Worm (Caenorhabditis elegans) whole organism, mixed stage, embryonic: Measurements from ENCODE around the gene ntp-1.

Experiments used
- M03D4.4 ChIP-seq: sonication (generic microtip); optimal IDR thresholded peaks from 2 replicates; lab custom pipeline; 2017; ENCODE audit warnings: mild to moderate bottlenecking, missing genetic modification characterization, missing compliant biosample characterization
- bed-3 ChIP-seq: fragments of 200-800 bp; sonication (Bioruptor generic); optimal IDR thresholded peaks from 3 replicates; lab custom pipeline; 2018; ENCODE audit warnings: mild to moderate bottlenecking, missing genetic modification characterization, moderate library complexity, missing compliant biosample characterization
- blmp-1 ChIP-seq: fragments of 150-350 bp; optimal IDR thresholded peaks from 2 replicates; lab custom pipeline; 2014; ENCODE audit warnings: missing biosample characterization, missing genetic modification characterization
- ceh-39 ChIP-seq: fragments of 150-350 bp; optimal IDR thresholded peaks from 2 replicates; lab custom pipeline; 2014; ENCODE audit warnings: missing biosample characterization, missing genetic modification characterization
- ceh-43 ChIP-seq: fragments of 200-800 bp; sonication (Bioruptor generic); optimal IDR thresholded peaks from 2 replicates; lab custom pipeline; 2018; ENCODE audit warnings: mild to moderate bottlenecking, missing genetic modification characterization, moderate library complexity, missing compliant biosample characterization
- ceh-83 ChIP-seq: fragments of 200-800 bp; sonication (Bioruptor generic); optimal IDR thresholded peaks from 2 replicates; lab custom pipeline; 2018; ENCODE audit warnings: mild to moderate bottlenecking, missing genetic modification characterization, missing compliant biosample characterization
- ces-1 ChIP-seq: fragments of 150-350 bp; optimal IDR thresholded peaks from 2 replicates; lab custom pipeline; 2014; ENCODE audit warnings: missing biosample characterization, missing genetic modification reagents, missing genetic modification characterization
- drap-1 ChIP-seq: fragments of 200-800 bp; sonication (Bioruptor generic); optimal IDR thresholded peaks from 3 replicates; lab custom pipeline; 2018; ENCODE audit warnings: mild to moderate bottlenecking, missing genetic modification characterization, missing compliant biosample characterization
- elt-3 ChIP-seq: fragments of 150-350 bp; optimal IDR thresholded peaks from 2 replicates; lab custom pipeline; 2014; ENCODE audit warnings: missing biosample characterization, missing genetic modification characterization
- ham-2 ChIP-seq: fragments of 200-800 bp; sonication (Bioruptor generic); optimal IDR thresholded peaks from 2 replicates; lab custom pipeline; 2018; ENCODE audit warnings: mild to moderate bottlenecking, missing genetic modification characterization, missing compliant biosample characterization
- lin-13 ChIP-seq: fragments of 150-350 bp; optimal IDR thresholded peaks from 2 replicates; lab custom pipeline; 2014; ENCODE audit warnings: missing biosample characterization, missing genetic modification characterization
- lin-32 ChIP-seq: fragments of 200-800 bp; sonication (Bioruptor generic); optimal IDR thresholded peaks from 2 replicates; lab custom pipeline; 2018; ENCODE audit warnings: mild to moderate bottlenecking, missing genetic modification characterization, missing compliant biosample characterization
- lsy-2 ChIP-seq: fragments of 150-350 bp; optimal IDR thresholded peaks from 2 replicates; lab custom pipeline; 2014; ENCODE audit warnings: missing biosample characterization, missing genetic modification characterization
- mab-5 ChIP-seq: fragments of 150-350 bp; optimal IDR thresholded peaks from 2 replicates; lab custom pipeline; 2014; ENCODE audit warnings: missing biosample characterization, missing genetic modification characterization
- mep-1 ChIP-seq: fragments of 150-350 bp; optimal IDR thresholded peaks from 2 replicates; lab custom pipeline; 2017; ENCODE audit warnings: missing biosample characterization, missing genetic modification reagents, missing genetic modification characterization, inconsistent platforms
- nhr-12 ChIP-seq: fragments of 150-350 bp; optimal IDR thresholded peaks from 2 replicates; lab custom pipeline; 2014; ENCODE audit warnings: missing biosample characterization, missing genetic modification characterization
- nhr-2 ChIP-seq: fragments of 150-350 bp; optimal IDR thresholded peaks from 2 replicates; lab custom pipeline; 2014; ENCODE audit warnings: missing biosample characterization, missing genetic modification characterization
- nhr-237 ChIP-seq: fragments of 150-350 bp; optimal IDR thresholded peaks from 2 replicates; lab custom pipeline; 2014; ENCODE audit warnings: missing biosample characterization, missing genetic modification characterization
- nhr-76 ChIP-seq: sonication (generic microtip); optimal IDR thresholded peaks from 2 replicates; lab custom pipeline; 2017; ENCODE audit warnings: missing biosample characterization, missing genetic modification characterization
- pha-4 ChIP-seq: fragments of 150-350 bp; optimal IDR thresholded peaks from 2 replicates; lab custom pipeline; 2018; ENCODE audit warnings: missing biosample characterization, missing genetic modification reagents, missing genetic modification characterization
- snpc-4 ChIP-seq: fragments of 150-350 bp; optimal IDR thresholded peaks from 2 replicates; lab custom pipeline; 2014; ENCODE audit warnings: missing biosample characterization, missing genetic modification characterization
- sptf-1 ChIP-seq: sonication (generic microtip); optimal IDR thresholded peaks from 2 replicates; lab custom pipeline; 2017; ENCODE audit warnings: mild to moderate bottlenecking, missing genetic modification characterization, moderate library complexity, missing compliant biosample characterization
- unc-120 ChIP-seq: sonication (generic microtip); optimal IDR thresholded peaks from 2 replicates; lab custom pipeline; 2017; ENCODE audit warnings: missing genetic modification characterization, missing compliant biosample characterization; ENCODE audit not compliant: poor library complexity, severe bottlenecking
- unc-39 ChIP-seq: fragments of 150-350 bp; optimal IDR thresholded peaks from 2 replicates; lab custom pipeline; 2014; ENCODE audit warnings: missing biosample characterization, missing genetic modification characterization
- unc-62 ChIP-seq: fragments of 150-350 bp; optimal IDR thresholded peaks from 2 replicates; lab custom pipeline; 2014; ENCODE audit warnings: missing biosample characterization, missing genetic modification reagents, missing genetic modification characterization
- zip-8 ChIP-seq: fragments of 150-350 bp; optimal IDR thresholded peaks from 2 replicates; lab custom pipeline; 2014; ENCODE audit warnings: missing biosample characterization, missing genetic modification characterization
- ztf-11 ChIP-seq: fragments of 150-350 bp; optimal IDR thresholded peaks from 2 replicates; lab custom pipeline; 2014; ENCODE audit warnings: missing biosample characterization, missing genetic modification characterization

ntp-1 gene

DNA sequence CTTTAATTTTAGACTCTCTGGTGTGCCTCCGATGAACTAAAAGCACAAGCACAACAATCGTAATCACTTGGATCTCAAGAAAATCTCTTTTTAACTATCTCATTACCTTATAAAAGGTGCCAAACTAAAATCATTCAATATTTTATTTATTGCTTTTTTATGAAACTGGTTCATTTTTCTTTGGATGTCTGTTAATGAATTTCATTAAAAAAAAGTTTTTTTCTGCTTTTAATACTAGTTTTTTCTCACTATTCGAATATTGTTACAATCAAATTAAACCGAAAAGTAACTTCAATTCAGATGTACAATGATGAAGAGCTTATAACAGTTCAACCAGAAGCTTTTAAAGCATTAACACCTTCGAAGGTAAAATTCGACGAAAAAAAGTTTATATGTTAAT is 18.9 kb downstream of the ntp-1 start, which contains the start of gene swd-2.1:
Gene swd-2.1 (plus strand): TSS at position 301 of the 400 bp plus-strand sequence.
- TF ChIP-seq M03D4.4 (tag; lab: Kevin White, UChicago) (no peak), nhr-2 (tag; lab: Kevin White, UChicago) (no peak)

DNA sequence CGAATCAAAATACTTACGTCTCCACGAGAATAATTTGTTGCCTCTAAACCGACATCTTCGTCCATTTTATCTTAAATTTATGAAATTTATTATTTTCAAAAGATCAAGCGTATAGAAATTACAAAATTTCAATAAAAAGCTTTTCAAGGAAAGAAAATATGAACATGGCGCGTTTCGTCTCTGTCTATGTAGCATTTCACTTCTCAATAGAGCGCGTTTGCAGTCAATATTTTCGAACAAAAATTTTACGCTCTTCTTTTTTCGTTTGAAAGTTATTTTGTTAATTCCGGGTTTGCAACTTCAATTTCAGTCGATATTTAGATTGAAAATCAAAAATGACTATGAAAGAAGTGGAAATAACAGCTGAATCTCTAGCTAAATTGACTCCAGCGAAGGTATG is 20.4 kb downstream of the ntp-1 start, which contains the start of the genes hcf-1 and swd-2.2:
Gene hcf-1 (minus strand): TSS at position 70 of the 400 bp plus-strand sequence.
Gene swd-2.2 (plus strand): TSS at position 206 of the 400 bp plus-strand sequence.
- TF ChIP-seq mep-1 = peak; percentile 40
- peak; percentile 21 for TF ChIP-seq pha-4 (tag; lab: Kevin White, UChicago)
- TF ChIP-seq lsy-2 (tag; lab: Kevin White, UChicago) = no peak
- TF ChIP-seq nhr-237 = peak; percentile 26
- TF ChIP-seq, all 35 proteins: peak for 3

DNA sequence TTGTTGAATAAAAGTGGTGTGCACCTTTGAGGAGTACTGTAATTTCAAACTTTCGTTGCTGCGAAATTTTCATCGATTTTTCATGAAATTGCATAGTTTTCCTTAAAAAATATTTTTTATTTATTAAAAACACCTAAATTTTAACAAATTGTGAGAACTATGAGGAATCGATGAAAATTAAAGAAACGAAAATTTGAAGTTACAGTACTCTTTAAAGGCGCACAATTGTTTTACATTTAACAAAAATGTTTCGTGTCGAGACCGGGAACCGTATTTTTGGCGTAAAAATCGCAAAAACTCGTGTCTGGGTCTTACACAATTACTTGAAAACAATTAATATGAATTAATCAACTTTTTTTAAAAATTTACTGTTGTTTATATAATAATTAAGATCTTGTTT is 24.4 kb downstream of the ntp-1 start, which contains the start of gene rdl-1:
Gene rdl-1 (minus strand): TSS at position 101 of the 400 bp plus-strand sequence.
- TF ChIP-seq sptf-1 (tag; lab: Kevin White, UChicago) (no peak), M03D4.4 (tag; lab: Kevin White, UChicago) (no peak), ham-2 (GFP tag; lab: Kevin White, UChicago) (no peak), snpc-4 (tag; lab: Kevin White, UChicago) (no peak), elt-3 (tag; lab: Kevin White, UChicago) (no peak), lin-13 (tag; lab: Kevin White, UChicago) (no peak), nhr-2 (tag; lab: Kevin White, UChicago) (no peak), pha-4 (tag; lab: Kevin White, UChicago) (no peak), ceh-83 (GFP tag; lab: Kevin White, UChicago) (no peak), mep-1 (no peak), nhr-12 (tag; lab: Kevin White, UChicago) (no peak), nhr-76 (tag; lab: Kevin White, UChicago) (no peak), unc-39 (tag; lab: Kevin White, UChicago) (no peak), mab-5 (tag; lab: Kevin White, UChicago) (no peak), bed-3 (GFP tag; lab: Kevin White, UChicago) (no peak)

DNA sequence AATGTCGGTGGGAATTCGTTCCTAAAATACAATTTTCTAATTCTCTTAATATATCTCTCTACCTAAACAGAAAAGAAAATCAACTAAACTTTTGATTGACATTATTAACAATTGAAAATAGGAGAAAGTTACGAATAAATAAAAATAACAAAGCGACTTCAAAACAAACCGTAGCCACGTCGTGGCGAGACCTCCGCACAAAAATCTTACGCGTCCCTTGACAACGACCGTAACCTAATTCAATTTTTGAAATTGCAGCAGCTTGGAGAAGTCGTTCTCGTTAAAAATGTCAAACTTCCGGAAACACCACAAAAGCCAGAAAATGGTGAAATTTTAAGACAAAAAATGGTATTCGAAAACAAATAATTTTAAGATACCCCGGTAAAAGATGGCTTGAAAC is 30.3 kb downstream of the ntp-1 start:
- TF ChIP-seq lsy-2 (tag; lab: Kevin White, UChicago) (no peak), lin-13 (tag; lab: Kevin White, UChicago) (no peak), ceh-39 (tag; lab: Kevin White, UChicago) (no peak)
- TF ChIP-seq, all 35 proteins: peak for 0

DNA sequence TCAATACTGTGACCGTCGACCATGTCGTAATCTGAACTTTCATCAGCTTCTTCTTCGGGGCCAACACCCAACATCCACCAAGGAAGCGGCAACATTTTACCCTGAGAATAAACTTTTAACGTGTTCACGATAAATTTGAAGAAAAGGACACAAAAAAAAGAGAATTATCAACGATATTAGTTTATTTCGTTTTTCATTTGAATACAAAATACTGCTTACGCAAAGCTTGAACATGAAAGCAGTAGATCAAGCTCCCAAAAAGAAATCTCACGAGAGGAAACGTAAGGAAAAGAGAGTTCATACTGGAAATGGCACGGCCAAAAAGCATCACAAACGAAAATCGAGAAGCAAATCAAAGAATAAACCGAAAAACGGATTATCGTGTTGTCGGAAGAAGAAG is 30.9 kb downstream of the ntp-1 start, which contains the start of the genes C46A5.6 and C46A5.1:
Gene C46A5.6 (minus strand): TSS at position 101 of the 400 bp plus-strand sequence.
Gene C46A5.1 (plus strand): TSS at position 184 of the 400 bp plus-strand sequence.
- TF ChIP-seq ztf-11 (tag; lab: Kevin White, UChicago) (no peak), lin-32 (GFP tag; lab: Kevin White, UChicago) (no peak), elt-3 (tag; lab: Kevin White, UChicago) (no peak), blmp-1 (tag; lab: Kevin White, UChicago) (no peak), sptf-1 (tag; lab: Kevin White, UChicago) (no peak), unc-62 (GFP tag; lab: Kevin White, UChicago) (no peak), ceh-83 (GFP tag; lab: Kevin White, UChicago) (no peak), unc-39 (tag; lab: Kevin White, UChicago) (no peak), ces-1 (GFP tag; lab: Kevin White, UChicago) (no peak)

DNA sequence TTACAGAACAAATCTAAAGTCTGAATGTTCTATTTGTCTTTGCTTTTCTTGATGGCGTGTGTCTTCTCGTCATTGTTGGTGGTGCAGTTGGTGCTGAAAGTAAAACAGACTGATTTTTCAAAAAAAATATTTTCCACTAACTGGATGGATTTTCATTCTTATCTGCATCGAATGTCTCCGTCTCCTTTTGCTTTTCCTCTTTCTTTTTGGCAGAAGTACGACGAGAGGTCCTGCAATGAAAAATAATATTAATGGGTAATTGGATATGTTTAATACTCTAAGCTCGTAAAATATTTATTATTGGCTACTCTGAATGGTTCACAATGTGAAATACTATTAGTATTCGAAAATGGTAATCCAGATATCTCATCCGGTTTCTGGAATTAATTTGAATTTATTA is 34.5 kb downstream of the ntp-1 start, which contains the start of gene del-7:
Gene del-7 (plus strand): TSS at position 301 of the 400 bp plus-strand sequence.
- no peak for TF ChIP-seq ceh-43
- no peak for TF ChIP-seq ztf-11 (tag; lab: Kevin White, UChicago)
- TF ChIP-seq mep-1 = no peak
- no peak for TF ChIP-seq unc-120
- TF ChIP-seq sptf-1 (tag; lab: Kevin White, UChicago) = no peak
- TF ChIP-seq ceh-39 (tag; lab: Kevin White, UChicago) = no peak
- TF ChIP-seq ham-2 (GFP tag; lab: Kevin White, UChicago) = no peak
- TF ChIP-seq ceh-83 (GFP tag; lab: Kevin White, UChicago) = no peak
- no peak for TF ChIP-seq drap-1 (GFP tag; lab: Kevin White, UChicago)
- no peak for TF ChIP-seq lsy-2 (tag; lab: Kevin White, UChicago)
- TF ChIP-seq nhr-2 (tag; lab: Kevin White, UChicago) = no peak
- no peak for TF ChIP-seq zip-8
- TF ChIP-seq bed-3 (GFP tag; lab: Kevin White, UChicago) = no peak
